Worm (Caenorhabditis elegans): Measurements from ENCODE around the gene B0252.3.

B0252.3 gene

ce11 chrII:6936528-6936927, 29.0 kb upstream of the B0252.3 start:
- TF ChIP-seq attf-4 (tag; optimal IDR thresholded peaks at IDR 0.05) = no peak
- no peak for TF ChIP-seq aly-2 (tag; optimal IDR thresholded peaks at IDR 0.05)
- peak; percentile 65 for TF ChIP-seq pqm-1 (tag; optimal IDR thresholded peaks at IDR 0.05)
- TF ChIP-seq nhr-11 (tag; optimal IDR thresholded peaks at IDR 0.05) = no peak
- TF ChIP-seq aha-1 (tag) = peak; percentile 5
- TF ChIP-seq pha-4 (GFP tag; IDR thresholded peaks at IDR 0.05) = no peak
- TF ChIP-seq pha-4 (tag; optimal IDR thresholded peaks at IDR 0.05) = no peak
- TF ChIP-seq zip-2 (tag; optimal IDR thresholded peaks at IDR 0.05) = no peak
- TF ChIP-seq nhr-25 (tag; optimal IDR thresholded peaks at IDR 0.05; ENCODE audit: borderline replicate concordance, insufficient read depth) = no peak
- peak; percentile 23 for TF ChIP-seq nhr-28 (tag; optimal IDR thresholded peaks at IDR 0.05)
- no peak for TF ChIP-seq nhr-76 (tag; optimal IDR thresholded peaks at IDR 0.05)
- TF ChIP-seq unc-62 (GFP tag; optimal IDR thresholded peaks at IDR 0.05 in 1 of 2) = peak in 1 of 2 experiments; percentile 37
- TF ChIP-seq unc-62 (tag; optimal IDR thresholded peaks at IDR 0.05) = no peak
- TF ChIP-seq tra-1 (GFP tag; IDR thresholded peaks at IDR 0.05) = no peak
- peak; percentile 14 for TF ChIP-seq mes-2 (tag; optimal IDR thresholded peaks at IDR 0.05; ENCODE audit: poor library complexity, severe bottlenecking)
- no peak for TF ChIP-seq unc-130 (GFP tag; optimal IDR thresholded peaks at IDR 0.05)
- TF ChIP-seq lim-7 (GFP tag; IDR thresholded peaks at IDR 0.05) = no peak
- no peak for TF ChIP-seq egl-43 (GFP tag; IDR thresholded peaks at IDR 0.05)
- TF ChIP-seq lir-3 (tag; optimal IDR thresholded peaks at IDR 0.05) = no peak

- TF ChIP-seq dve-1 (tag; optimal IDR thresholded peaks at IDR 0.05; ENCODE audit: insufficient read depth) (no peak), nhr-76 (tag; optimal IDR thresholded peaks at IDR 0.05) (no peak), daf-19 (GFP tag; conservative IDR thresholded peaks at IDR 0.05) (no peak), ZK546.5 (tag; optimal IDR thresholded peaks at IDR 0.05) (no peak), mxl-3 (GFP tag; optimal IDR thresholded peaks at IDR 0.05) (no peak), cey-2 (tag; optimal IDR thresholded peaks at IDR 0.05; ENCODE audit: borderline replicate concordance, insufficient read depth) (no peak), egl-43 (GFP tag; IDR thresholded peaks at IDR 0.05) (no peak), lin-29 (GFP tag; IDR thresholded peaks at IDR 0.05) (no peak), T20F7.1 (GFP tag; optimal IDR thresholded peaks at IDR 0.05) (no peak), dmd-8 (GFP tag; IDR thresholded peaks at IDR 0.05) (no peak), madf-5 (GFP tag; IDR thresholded peaks at IDR 0.05) (no peak), lin-38 (GFP tag; IDR thresholded peaks at IDR 0.05) (no peak), madf-9 (GFP tag; conservative IDR thresholded peaks at IDR 0.05) (no peak), dpl-1 (GFP tag; optimal IDR thresholded peaks at IDR 0.05) (no peak), ceh-20 (GFP tag; IDR thresholded peaks at IDR 0.05) (no peak), mep-1 (tag; optimal IDR thresholded peaks at IDR 0.05) (no peak), dmd-6 (GFP tag; IDR thresholded peaks at IDR 0.05) (no peak), nhr-10 (tag; optimal IDR thresholded peaks at IDR 0.05) (no peak), dmd-9 (GFP tag; IDR thresholded peaks at IDR 0.05) (no peak)
Measured at ce11 chrII:6935975-6936374, 28.4 kb upstream of the B0252.3 start.

- TF ChIP-seq ceh-28 (tag; optimal IDR thresholded peaks at IDR 0.05) = peak; percentile 54
- peak in 1 of 2 experiments; percentile 8 for TF ChIP-seq daf-16 (GFP tag; optimal IDR thresholded peaks at IDR 0.05)
- no peak for TF ChIP-seq daf-16 (tag; optimal IDR thresholded peaks at IDR 0.05)
- no peak for TF ChIP-seq nhr-41 (GFP tag; IDR thresholded peaks at IDR 0.05)
Measured at ce11 chrII:6934729-6935128, 27.2 kb upstream of the B0252.3 start.
